Fruit fly (Drosophila melanogaster): ENCODE results near the gene CG6983.

dm6 chr3L:8394944-8395343, 54.2 kb downstream of the CG6983 start:
- TF ChIP-seq psq (GFP tag; optimal IDR thresholded peaks at IDR 0.05) (no peak), dsf (GFP tag; optimal IDR thresholded peaks at IDR 0.05; ENCODE audit: borderline replicate concordance) (no peak), Dfd (GFP tag; optimal IDR thresholded peaks at IDR 0.05) (no peak), Jra (GFP tag; optimal IDR thresholded peaks at IDR 0.05) (no peak), fru (GFP tag; optimal IDR thresholded peaks at IDR 0.05) (no peak), h (GFP tag; optimal IDR thresholded peaks at IDR 0.05) (no peak), Hr83 (GFP tag; optimal IDR thresholded peaks at IDR 0.05; ENCODE audit: poor library complexity, severe bottlenecking) (no peak), sv (GFP tag; optimal IDR thresholded peaks at IDR 0.05) (no peak), Abd-B (GFP tag; optimal IDR thresholded peaks at IDR 0.05) (no peak), woc (GFP tag; optimal IDR thresholded peaks at IDR 0.05) (no peak), Mio (GFP tag; optimal IDR thresholded peaks at IDR 0.05) (no peak)
